Worm (Caenorhabditis elegans): Measurements from ENCODE around the gene E04F6.8.

DNA sequence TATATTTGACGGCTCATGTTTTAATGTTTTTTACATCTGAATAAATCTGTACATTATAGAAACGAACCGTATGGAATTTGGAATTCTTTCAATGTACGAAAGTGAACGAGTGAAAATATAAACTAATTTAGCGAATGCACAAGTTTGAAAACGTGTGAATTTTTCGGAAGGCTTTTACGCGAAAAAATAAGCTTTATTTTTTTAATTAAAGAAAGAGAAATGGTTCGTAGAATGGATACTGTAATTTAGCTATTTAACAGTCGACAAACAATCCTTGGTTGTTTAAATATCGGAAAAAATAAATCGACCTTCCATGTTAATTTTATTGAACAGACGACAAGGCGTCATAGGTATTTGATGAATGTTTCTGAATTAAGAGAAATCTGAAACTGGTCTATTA is 15.6 kb downstream of the E04F6.8 start, which contains the start of gene acdh-12:
- TF ChIP-seq nhr-237 (tag; optimal IDR thresholded peaks at IDR 0.05), result no peak
- TF ChIP-seq skn-1 (tag; optimal IDR thresholded peaks at IDR 0.05), result no peak
- TF ChIP-seq aly-2 (tag; optimal IDR thresholded peaks at IDR 0.05), result no peak
- no peak for TF ChIP-seq lin-13 (GFP tag; optimal IDR thresholded peaks at IDR 0.05)
- TF ChIP-seq lin-15B (tag; optimal IDR thresholded peaks at IDR 0.05), result no peak

Measured in whole organism, L4 larva.